Worm (Caenorhabditis elegans): Measurements from ENCODE around the gene H12D21.10.

ce11 chrV:14900905-14901304, 1.3 kb downstream of the H12D21.10 start:
- TF ChIP-seq nhr-12 (tag; optimal IDR thresholded peaks at IDR 0.05) = no peak
- TF ChIP-seq tbx-2 (tag; optimal IDR thresholded peaks at IDR 0.05) = no peak
